Fruit fly (Drosophila melanogaster) whole organism, embryonic: Measurements from ENCODE around the gene CG5805.

ENCODE experiments used
- Atf6 ChIP-seq: fragments of 200-800 bp; sonication (Bioruptor generic); IDR thresholded peaks from 2 replicates; pipeline ENCODE4 v1.3.6; 2022; ENCODE audit warnings: missing biosample characterization, missing genetic modification characterization
- Bdp1 ChIP-seq: fragments of 200-800 bp; sonication (Bioruptor generic); optimal IDR thresholded peaks from 3 replicates; lab custom pipeline; 2016; ENCODE audit warnings: missing biosample characterization, missing genetic modification characterization
- CG10274 ChIP-seq: fragments of 200-800 bp; sonication (Bioruptor generic); optimal IDR thresholded peaks from 3 replicates; lab custom pipeline; 2017; ENCODE audit warnings: missing biosample characterization, mild to moderate bottlenecking, missing genetic modification characterization
- CG10321 ChIP-seq: fragments of 200-800 bp; sonication (Bioruptor generic); IDR thresholded peaks from 2 replicates; pipeline ENCODE4 v1.3.6; 2022; ENCODE audit warnings: missing biosample characterization, missing genetic modification characterization
- CG10462 ChIP-seq: fragments of 200-800 bp; sonication (Bioruptor generic); optimal IDR thresholded peaks from 2 replicates; lab custom pipeline; 2016; ENCODE audit warnings: missing biosample characterization, missing genetic modification characterization
- CG13894 ChIP-seq: fragments of 200-800 bp; sonication (Bioruptor generic); optimal IDR thresholded peaks from 3 replicates; lab custom pipeline; 2018; ENCODE audit warnings: missing biosample characterization, mild to moderate bottlenecking, missing genetic modification characterization, moderate library complexity
- CG14050 ChIP-seq: fragments of 200-800 bp; sonication (Bioruptor generic); IDR thresholded peaks from 3 replicates; pipeline ENCODE4 v1.3.6; 2022; ENCODE audit warnings: missing biosample characterization, missing genetic modification characterization
- CG15479 ChIP-seq: fragments of 200-800 bp; sonication (Bioruptor generic); optimal IDR thresholded peaks from 3 replicates; lab custom pipeline; 2019; ENCODE audit warnings: missing biosample characterization, mild to moderate bottlenecking, missing genetic modification characterization, moderate library complexity
- CG1603 ChIP-seq: fragments of 200-800 bp; sonication (Bioruptor generic); optimal IDR thresholded peaks from 2 replicates; lab custom pipeline; 2019; ENCODE audit warnings: missing biosample characterization, mild to moderate bottlenecking, missing genetic modification characterization, moderate library complexity
- CG16863 ChIP-seq: fragments of 200-800 bp; sonication (Bioruptor generic); optimal IDR thresholded peaks from 3 replicates; lab custom pipeline; 2016; ENCODE audit warnings: missing biosample characterization, missing genetic modification characterization
- CG17802 ChIP-seq: fragments of 200-800 bp; sonication (Bioruptor generic); optimal IDR thresholded peaks from 2 replicates; lab custom pipeline; 2018; ENCODE audit warnings: missing biosample characterization, mild to moderate bottlenecking, missing genetic modification characterization, moderate library complexity
- CG18476 ChIP-seq: fragments of 200-800 bp; sonication (Bioruptor generic); optimal IDR thresholded peaks from 2 replicates; lab custom pipeline; 2016; ENCODE audit warnings: missing biosample characterization, mild to moderate bottlenecking, missing genetic modification characterization
- CG18764 ChIP-seq: fragments of 200-800 bp; sonication (Bioruptor generic); optimal IDR thresholded peaks from 3 replicates; lab custom pipeline; 2016; ENCODE audit warnings: missing biosample characterization, missing genetic modification characterization
- CG2116 ChIP-seq: fragments of 200-800 bp; sonication (Bioruptor generic); optimal IDR thresholded peaks from 3 replicates; lab custom pipeline; 2018; ENCODE audit warnings: missing biosample characterization, mild to moderate bottlenecking, missing genetic modification characterization
- CG2120 ChIP-seq: fragments of 200-800 bp; sonication (Bioruptor generic); optimal IDR thresholded peaks from 3 replicates; lab custom pipeline; 2016; ENCODE audit warnings: missing biosample characterization, missing genetic modification characterization
- CG32532 ChIP-seq: fragments of 200-800 bp; sonication (Bioruptor generic); IDR thresholded peaks from 2 replicates; pipeline ENCODE4 v1.3.6; 2022; ENCODE audit warnings: missing biosample characterization, missing genetic modification characterization
- CG3407 ChIP-seq: fragments of 200-800 bp; sonication (Bioruptor generic); optimal IDR thresholded peaks from 2 replicates; lab custom pipeline; 2018; ENCODE audit warnings: missing biosample characterization, mild to moderate bottlenecking, missing genetic modification characterization
- CG8388 ChIP-seq: fragments of 200-800 bp; sonication (Bioruptor generic); optimal IDR thresholded peaks from 2 replicates; lab custom pipeline; 2019; ENCODE audit warnings: missing biosample characterization, mild to moderate bottlenecking, missing genetic modification characterization, moderate library complexity
- CG8924 ChIP-seq: fragments of 200-800 bp; optimal IDR thresholded peaks from 3 replicates; lab custom pipeline; 2019; ENCODE audit warnings: missing biosample characterization, mild to moderate bottlenecking, missing genetic modification characterization, moderate library complexity
- CG9437 ChIP-seq: fragments of 200-800 bp; sonication (Bioruptor generic); optimal IDR thresholded peaks from 2 replicates; lab custom pipeline; 2018; ENCODE audit warnings: missing biosample characterization, mild to moderate bottlenecking, missing genetic modification characterization
- E2f2 ChIP-seq: fragments of 200-800 bp; sonication (Bioruptor generic); IDR thresholded peaks from 2 replicates; pipeline ENCODE4 v1.3.6; 2022; ENCODE audit warnings: missing biosample characterization, missing genetic modification characterization
- ERR ChIP-seq: fragments of 200-800 bp; sonication (Bioruptor generic); optimal IDR thresholded peaks from 2 replicates; lab custom pipeline; 2016; ENCODE audit warnings: missing biosample characterization, missing genetic modification characterization
- Fer2 ChIP-seq: fragments of 200-800 bp; sonication (Bioruptor generic); optimal IDR thresholded peaks from 2 replicates; lab custom pipeline; 2018; ENCODE audit warnings: missing biosample characterization, mild to moderate bottlenecking, missing genetic modification characterization, moderate library complexity
- HLH54F ChIP-seq: fragments of 200-800 bp; sonication (Bioruptor generic); optimal IDR thresholded peaks from 3 replicates; lab custom pipeline; 2016; ENCODE audit warnings: missing biosample characterization, missing genetic modification characterization
- Hmr ChIP-seq: fragments of 200-800 bp; sonication (Bioruptor generic); optimal IDR thresholded peaks from 3 replicates; lab custom pipeline; 2017; ENCODE audit warnings: mild to moderate bottlenecking, missing biosample characterization, missing genetic modification reagents, missing genetic modification characterization
- Hmx ChIP-seq: fragments of 200-800 bp; sonication (Bioruptor generic); optimal IDR thresholded peaks from 2 replicates; lab custom pipeline; 2016; ENCODE audit warnings: missing biosample characterization, missing genetic modification characterization
- Lhr ChIP-seq: fragments of 200-800 bp; sonication (Bioruptor generic); optimal IDR thresholded peaks from 3 replicates; lab custom pipeline; 2017; ENCODE audit warnings: mild to moderate bottlenecking, missing biosample characterization, missing genetic modification reagents, missing genetic modification characterization
- NC2α ChIP-seq: fragments of 200-800 bp; sonication (Bioruptor generic); optimal IDR thresholded peaks from 2 replicates; lab custom pipeline; 2016; ENCODE audit warnings: missing biosample characterization, missing genetic modification characterization
- NFAT ChIP-seq: fragments of 200-800 bp; sonication (Bioruptor generic); IDR thresholded peaks from 2 replicates; pipeline ENCODE4 v1.3.6; 2022; ENCODE audit warnings: missing biosample characterization, missing genetic modification characterization
- Poxn ChIP-seq: fragments of 200-800 bp; sonication (Bioruptor generic); IDR thresholded peaks from 2 replicates; pipeline ENCODE4 v1.3.6; 2022; ENCODE audit warnings: missing biosample characterization, missing genetic modification characterization
- abd-A ChIP-seq: fragments of 200-800 bp; sonication (Bioruptor generic); optimal IDR thresholded peaks from 3 replicates; lab custom pipeline; 2019; ENCODE audit warnings: missing biosample characterization, mild to moderate bottlenecking, missing genetic modification characterization, moderate library complexity
- aop ChIP-seq: fragments of 200-800 bp; sonication (Bioruptor generic); IDR thresholded peaks from 2 replicates; pipeline ENCODE4 v1.3.6; 2022; ENCODE audit warnings: missing biosample characterization, missing genetic modification characterization
- ato ChIP-seq: fragments of 200-800 bp; sonication (Bioruptor generic); IDR thresholded peaks from 2 replicates; pipeline ENCODE4 v1.3.6; 2022; ENCODE audit warnings: missing biosample characterization, missing genetic modification characterization; ENCODE audit not compliant: partially characterized antibody
- bab2 ChIP-seq: fragments of 200-800 bp; sonication (Bioruptor generic); optimal IDR thresholded peaks from 2 replicates; lab custom pipeline; 2016; ENCODE audit warnings: missing biosample characterization, missing genetic modification characterization
- br ChIP-seq: fragments of >200 bp; optimal IDR thresholded peaks from 2 replicates; lab custom pipeline; 2017
- ci ChIP-seq: fragments of 200-800 bp; sonication (Bioruptor generic); IDR thresholded peaks from 3 replicates; pipeline ENCODE4 v1.3.6; 2022; ENCODE audit warnings: missing biosample characterization, missing genetic modification characterization
- cwo ChIP-seq: fragments of 200-800 bp; sonication (Bioruptor generic); optimal IDR thresholded peaks from 3 replicates; lab custom pipeline; 2017; ENCODE audit warnings: missing biosample characterization, missing genetic modification characterization, mild to moderate bottlenecking, moderate library complexity, missing genetic modification reagents
- disco-r ChIP-seq: fragments of 200-800 bp; sonication (Bioruptor generic); optimal IDR thresholded peaks from 2 replicates; lab custom pipeline; 2016; ENCODE audit warnings: missing biosample characterization, missing genetic modification characterization
- dmrt11E ChIP-seq: fragments of 200-800 bp; sonication (Bioruptor generic); optimal IDR thresholded peaks from 3 replicates; lab custom pipeline; 2018; ENCODE audit warnings: missing biosample characterization, mild to moderate bottlenecking, missing genetic modification characterization, moderate library complexity
- esg ChIP-seq: fragments of 200-800 bp; sonication (Bioruptor generic); conservative IDR thresholded peaks from 2 replicates; pipeline ENCODE4 v1.3.6; 2022; ENCODE audit warnings: missing biosample characterization, missing genetic modification characterization
- gce ChIP-seq: fragments of 200-800 bp; sonication (Bioruptor generic); IDR thresholded peaks from 3 replicates; pipeline ENCODE4 v1.3.6; 2022; ENCODE audit warnings: missing biosample characterization, missing genetic modification characterization
- her ChIP-seq: fragments of 200-800 bp; sonication (Bioruptor generic); optimal IDR thresholded peaks from 2 replicates; lab custom pipeline; 2016; ENCODE audit warnings: missing biosample characterization, missing genetic modification characterization
- jumu ChIP-seq: fragments of 200-800 bp; sonication (Bioruptor generic); optimal IDR thresholded peaks from 3 replicates; lab custom pipeline; 2016; ENCODE audit warnings: missing biosample characterization, missing genetic modification characterization
- mld ChIP-seq: fragments of 200-800 bp; sonication (Bioruptor generic); IDR thresholded peaks from 3 replicates; pipeline ENCODE4 v1.3.6; 2022; ENCODE audit warnings: missing biosample characterization, missing genetic modification characterization; ENCODE audit not compliant: partially characterized antibody
- sim ChIP-seq: fragments of 200-800 bp; sonication (Bioruptor generic); IDR thresholded peaks from 2 replicates; pipeline ENCODE4 v1.3.6; 2022; ENCODE audit warnings: missing biosample characterization, missing genetic modification characterization
- sna ChIP-seq: fragments of 200-800 bp; sonication (Bioruptor generic); IDR thresholded peaks from 2 replicates; pipeline ENCODE4 v1.3.6; 2022; ENCODE audit warnings: missing biosample characterization, missing genetic modification characterization; ENCODE audit not compliant: partially characterized antibody
- tio ChIP-seq: fragments of 200-800 bp; sonication (Bioruptor generic); optimal IDR thresholded peaks from 2 replicates; lab custom pipeline; 2017; ENCODE audit warnings: missing biosample characterization, missing genetic modification characterization, inconsistent platforms
- tna ChIP-seq: fragments of 200-800 bp; sonication (Bioruptor generic); IDR thresholded peaks from 2 replicates; pipeline ENCODE4 v1.3.6; 2022; ENCODE audit warnings: missing biosample characterization, missing genetic modification characterization; ENCODE audit not compliant: partially characterized antibody
- twi ChIP-seq: fragments of 200-800 bp; optimal IDR thresholded peaks from 2 replicates; lab custom pipeline; 2019; ENCODE audit warnings: missing biosample characterization, mild to moderate bottlenecking, missing genetic modification characterization, moderate library complexity
- zfh2 ChIP-seq: fragments of 200-800 bp; sonication (Bioruptor generic); optimal IDR thresholded peaks from 2 replicates; lab custom pipeline; 2016; ENCODE audit warnings: missing biosample characterization, missing genetic modification characterization

Gene CG5805

dm6 chr3R:24813637-24814301 lies 26.5 kb upstream of the CG5805 start, which contains the start of the genes lili and CG34150 (continued):
- TF ChIP-seq tio (GFP tag; lab: Kevin White, UChicago) (peak; percentile 54), CG18476 (GFP tag; lab: Kevin White, UChicago) (peak; percentile 57), zfh2 (GFP tag; lab: Kevin White, UChicago) (peak; percentile 64), disco-r (no peak), ci (GFP tag; lab: Robert Waterston, UW) (peak; percentile 73), NC2α (GFP tag; lab: Kevin White, UChicago) (no peak), sna (GFP tag; lab: Robert Waterston, UW) (peak; percentile 72; the same call in 1 of the 2 replicates), Lhr (GFP tag; lab: Kevin White, UChicago) (peak; percentile 58), twi (tag; lab: Kevin White, UChicago) (peak; percentile 56), Fer2 (tag; lab: Kevin White, UChicago) (peak; percentile 81), bab2 (peak; percentile 76), CG10462 (GFP tag; lab: Kevin White, UChicago) (peak; percentile 71), CG15479 (no peak), CG18764 (peak; percentile 73), CG9437 (GFP tag; lab: Kevin White, UChicago) (peak; percentile 95), CG8924 (tag; lab: Kevin White, UChicago) (peak; percentile 75), E2f2 (peak; percentile 76), CG32532 (GFP tag; lab: Robert Waterston, UW) (peak; percentile 81), ERR (GFP tag; lab: Kevin White, UChicago) (peak; percentile 62), gce (GFP tag; lab: Robert Waterston, UW) (no peak), CG1603 (tag; lab: Kevin White, UChicago) (peak; percentile 3), NFAT (GFP tag; lab: Robert Waterston, UW) (peak; percentile 54; the same call in 1 of the 2 replicates), br (no peak), jumu (GFP tag; lab: Kevin White, UChicago) (peak; percentile 33), CG8388 (peak; percentile 55), mld (no peak), CG16863 (GFP tag; lab: Kevin White, UChicago) (peak; percentile 68), CG13894 (tag; lab: Kevin White, UChicago) (peak; percentile 80), CG10321 (GFP tag; lab: Robert Waterston, UW) (no peak), her (GFP tag; lab: Kevin White, UChicago) (no peak), sim (no peak), Hmx (peak; percentile 30), CG17802 (tag; lab: Kevin White, UChicago) (no peak), aop (GFP tag; lab: Robert Waterston, UW) (no peak), Poxn (GFP tag; lab: Robert Waterston, UW) (no peak), dmrt11E (tag; lab: Kevin White, UChicago) (peak; percentile 69), tna (GFP tag; lab: Robert Waterston, UW) (peak; percentile 16; the same call in 1 of the 2 replicates), ato (GFP tag; lab: Robert Waterston, UW) (peak; percentile 58; the same call in 1 of the 2 replicates), CG14050 (peak; percentile 48; the same call in 1 of the 3 replicates), CG2116 (GFP tag; lab: Kevin White, UChicago) (peak; percentile 89), Atf6 (GFP tag; lab: Robert Waterston, UW) (peak; percentile 80; the same call in 1 of the 2 replicates), CG10274 (GFP tag; lab: Kevin White, UChicago) (no peak), esg (GFP tag; lab: Robert Waterston, UW) (peak; percentile 64), CG3407 (GFP tag; lab: Kevin White, UChicago) (peak; percentile 13), abd-A (no peak), CG2120 (peak; percentile 91), HLH54F (peak; percentile 75), Hmr (GFP tag; lab: Kevin White, UChicago) (peak; percentile 58), cwo (GFP tag; lab: Kevin White, UChicago) (peak; percentile 40), Bdp1 (GFP tag; lab: Kevin White, UChicago) (peak; percentile 61)
